Worm (Caenorhabditis elegans): Measurements from ENCODE around the gene fipr-15.

fipr-15 gene

DNA sequence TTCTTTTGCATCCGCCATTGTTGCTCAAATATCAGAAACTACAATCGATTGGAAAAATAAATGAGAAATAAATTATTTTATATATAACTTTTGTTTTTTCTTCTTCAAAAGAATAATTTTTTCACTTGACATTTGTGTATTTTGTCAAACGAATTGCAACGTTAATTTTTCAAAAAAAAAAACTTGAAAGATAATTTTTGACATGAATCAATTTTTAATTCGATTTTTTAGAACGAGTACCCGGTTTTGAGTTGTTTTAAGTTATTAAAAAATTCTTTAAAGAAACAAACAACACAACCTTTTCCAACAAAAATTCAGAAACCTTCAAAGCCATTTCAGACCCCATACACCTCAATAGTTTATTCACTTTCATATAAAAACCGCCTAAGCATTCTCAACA is 3.9 kb downstream of the fipr-15 start, which contains the start of gene F13E9.5:
Gene F13E9.5 (minus strand): TSS at position 101 of the 400 bp plus-strand sequence.
- TF ChIP-seq nhr-19 (GFP tag; conservative IDR thresholded peaks at IDR 0.05) (no peak), isw-1 (GFP tag; IDR thresholded peaks at IDR 0.05) (no peak), nhr-12 (tag; optimal IDR thresholded peaks at IDR 0.05) (no peak), lin-35 (GFP tag; optimal IDR thresholded peaks at IDR 0.05) (no peak), unc-86 (tag; optimal IDR thresholded peaks at IDR 0.05) (no peak), ceh-88 (GFP tag; IDR thresholded peaks at IDR 0.05) (no peak), Y116A8C.19 (tag; optimal IDR thresholded peaks at IDR 0.05; ENCODE audit: borderline replicate concordance) (no peak), egl-13 (tag; optimal IDR thresholded peaks at IDR 0.05) (no peak)

- TF ChIP-seq isw-1 (GFP tag; IDR thresholded peaks at IDR 0.05), result no peak
- TF ChIP-seq pax-3 (tag; optimal IDR thresholded peaks at IDR 0.05), result no peak
- TF ChIP-seq hlh-17 (GFP tag; optimal IDR thresholded peaks at IDR 0.05; ENCODE audit: borderline replicate concordance), result no peak
- TF ChIP-seq dpl-1 (GFP tag; optimal IDR thresholded peaks at IDR 0.05), result no peak
- TF ChIP-seq ama-1 (optimal IDR thresholded peaks at IDR 0.05), result no peak
- no peak for TF ChIP-seq dsc-1 (tag; optimal IDR thresholded peaks at IDR 0.05)
- no peak for TF ChIP-seq swsn-7 (tag; optimal IDR thresholded peaks at IDR 0.05)
- no peak for TF ChIP-seq nhr-90 (tag; optimal IDR thresholded peaks at IDR 0.05; ENCODE audit: poor library complexity)
- no peak for TF ChIP-seq ces-1 (GFP tag; optimal IDR thresholded peaks at IDR 0.05)
- no peak for TF ChIP-seq fkh-10 (GFP tag; optimal IDR thresholded peaks at IDR 0.05)
- TF ChIP-seq nhr-237 (tag; optimal IDR thresholded peaks at IDR 0.05), result no peak
- TF ChIP-seq nhr-85 (tag), result no peak
- no peak for TF ChIP-seq fos-1 (tag; optimal IDR thresholded peaks at IDR 0.05)
- TF ChIP-seq lsy-2 (tag; optimal IDR thresholded peaks at IDR 0.05), result no peak
- TF ChIP-seq lin-14 (GFP tag; optimal IDR thresholded peaks at IDR 0.05), result no peak
- TF ChIP-seq blmp-1 (tag; optimal IDR thresholded peaks at IDR 0.05), result no peak
- no peak for TF ChIP-seq zag-1 (tag; optimal IDR thresholded peaks at IDR 0.05)
- no peak for TF ChIP-seq jun-1 (tag; optimal IDR thresholded peaks at IDR 0.05)
- TF ChIP-seq F16B12.6 (tag; optimal IDR thresholded peaks at IDR 0.05), result no peak
- TF ChIP-seq grh-1 (GFP tag; IDR thresholded peaks at IDR 0.05), result no peak
Measured at ce11 chrIV:10885915-10886314, 5.6 kb downstream of the fipr-15 start, which contains the start of gene srlf-11. TSS of gene srlf-11 (minus strand) at chrIV:10886015.

ce11 chrIV:10887285-10887684 is 6.9 kb downstream of the fipr-15 start, which contains the start of gene F13E9.16:
TSS of gene F13E9.16 (minus strand) at chrIV:10887385.
- no peak for TF ChIP-seq mep-1 (tag; optimal IDR thresholded peaks at IDR 0.05)
- TF ChIP-seq lir-3 (tag; optimal IDR thresholded peaks at IDR 0.05; ENCODE audit: poor library complexity), result no peak
- no peak for TF ChIP-seq nhr-237 (tag; optimal IDR thresholded peaks at IDR 0.05)
- TF ChIP-seq jun-1 (tag; optimal IDR thresholded peaks at IDR 0.05), result no peak
- no peak for TF ChIP-seq efl-3 (GFP tag; optimal IDR thresholded peaks at IDR 0.05)
- no peak for TF ChIP-seq sptf-1 (tag; optimal IDR thresholded peaks at IDR 0.05)
- TF ChIP-seq pax-3 (tag; optimal IDR thresholded peaks at IDR 0.05), result no peak
- TF ChIP-seq ama-1 (optimal IDR thresholded peaks at IDR 0.05), result no peak
- TF ChIP-seq unc-130 (tag; optimal IDR thresholded peaks at IDR 0.05), result no peak
- TF ChIP-seq grh-1 (GFP tag; IDR thresholded peaks at IDR 0.05), result no peak
- TF ChIP-seq ztf-11 (tag; optimal IDR thresholded peaks at IDR 0.05), result no peak
- TF ChIP-seq blmp-1 (tag; optimal IDR thresholded peaks at IDR 0.05), result no peak
- no peak for TF ChIP-seq nhr-76 (tag; optimal IDR thresholded peaks at IDR 0.05)
- TF ChIP-seq ets-5 (GFP tag; IDR thresholded peaks at IDR 0.05), result no peak
- no peak for TF ChIP-seq unc-86 (tag; optimal IDR thresholded peaks at IDR 0.05)
- no peak for TF ChIP-seq unc-98 (GFP tag; IDR thresholded peaks at IDR 0.05)
- TF ChIP-seq mef-2 (tag; optimal IDR thresholded peaks at IDR 0.05), result no peak
- no peak for TF ChIP-seq nhr-19 (GFP tag; conservative IDR thresholded peaks at IDR 0.05)

- TF ChIP-seq nhr-71 (tag; optimal IDR thresholded peaks at IDR 0.05) (peak; percentile 71), dsc-1 (tag; optimal IDR thresholded peaks at IDR 0.05) (no peak), pqm-1 (tag; optimal IDR thresholded peaks at IDR 0.05) (no peak), lin-35 (GFP tag; optimal IDR thresholded peaks at IDR 0.05) (no peak), C04F5.9 (tag; optimal IDR thresholded peaks at IDR 0.05) (no peak), ceh-8 (GFP tag; optimal IDR thresholded peaks at IDR 0.05) (peak; percentile 70), ceh-90 (tag; optimal IDR thresholded peaks at IDR 0.05) (peak; percentile 36), mdl-1 (tag; optimal IDR thresholded peaks at IDR 0.05) (no peak), ztf-4 (tag; optimal IDR thresholded peaks at IDR 0.05) (no peak), unc-86 (tag; optimal IDR thresholded peaks at IDR 0.05) (no peak), fkh-8 (tag; optimal IDR thresholded peaks at IDR 0.05) (peak; percentile 89), zag-1 (tag; optimal IDR thresholded peaks at IDR 0.05) (no peak), hlh-4 (tag; optimal IDR thresholded peaks at IDR 0.05) (peak; percentile 96), lin-13 (GFP tag; optimal IDR thresholded peaks at IDR 0.05) (no peak), nhr-47 (tag; optimal IDR thresholded peaks at IDR 0.05) (peak; percentile 63)
Measured at ce11 chrIV:10889820-10890462, 9.6 kb downstream of the fipr-15 start, which contains the start of gene F13E9.15. TSS of gene F13E9.15 (minus strand) at chrIV:10889870.

Data from whole organism, L1 larva.